Worm (Caenorhabditis elegans) whole organism, mixed stage, embryonic: ENCODE measurements around the gene F49H6.17.

ENCODE experiments used
- M03D4.4 ChIP-seq: sonication (generic microtip); optimal IDR thresholded peaks from 2 replicates; lab custom pipeline; 2017; ENCODE audit warnings: mild to moderate bottlenecking, missing genetic modification characterization, missing compliant biosample characterization
- blmp-1 ChIP-seq: fragments of 150-350 bp; optimal IDR thresholded peaks from 2 replicates; lab custom pipeline; 2014; ENCODE audit warnings: missing biosample characterization, missing genetic modification characterization
- ceh-39 ChIP-seq: fragments of 150-350 bp; optimal IDR thresholded peaks from 2 replicates; lab custom pipeline; 2014; ENCODE audit warnings: missing biosample characterization, missing genetic modification characterization
- ham-2 ChIP-seq: fragments of 200-800 bp; sonication (Bioruptor generic); optimal IDR thresholded peaks from 2 replicates; lab custom pipeline; 2018; ENCODE audit warnings: mild to moderate bottlenecking, missing genetic modification characterization, missing compliant biosample characterization
- mab-5 ChIP-seq: fragments of 150-350 bp; optimal IDR thresholded peaks from 2 replicates; lab custom pipeline; 2014; ENCODE audit warnings: missing biosample characterization, missing genetic modification characterization
- mls-2 ChIP-seq: sonication (generic microtip); optimal IDR thresholded peaks from 2 replicates; lab custom pipeline; 2016; ENCODE audit warnings: mild to moderate bottlenecking, missing genetic modification characterization, moderate library complexity, missing compliant biosample characterization
- nhr-12 ChIP-seq: fragments of 150-350 bp; optimal IDR thresholded peaks from 2 replicates; lab custom pipeline; 2014; ENCODE audit warnings: missing biosample characterization, missing genetic modification characterization
- nhr-237 ChIP-seq: fragments of 150-350 bp; optimal IDR thresholded peaks from 2 replicates; lab custom pipeline; 2014; ENCODE audit warnings: missing biosample characterization, missing genetic modification characterization
- pha-4 ChIP-seq: fragments of 150-350 bp; optimal IDR thresholded peaks from 2 replicates; lab custom pipeline; 2018; ENCODE audit warnings: missing biosample characterization, missing genetic modification reagents, missing genetic modification characterization

ce11 chrV:17019690-17020089, at the start of gene F49H6.17:
- TF ChIP-seq ceh-39 (tag; lab: Kevin White, UChicago), result no peak
- TF ChIP-seq nhr-237, result no peak
- TF ChIP-seq blmp-1 (tag; lab: Kevin White, UChicago), result no peak
- TF ChIP-seq mab-5 (tag; lab: Kevin White, UChicago), result no peak
- no peak for TF ChIP-seq M03D4.4
- TF ChIP-seq pha-4 (tag; lab: Kevin White, UChicago), result no peak
- TF ChIP-seq ham-2, result no peak
- TF ChIP-seq mls-2 (tag; lab: Kevin White, UChicago), result no peak
- no peak for TF ChIP-seq nhr-12 (tag; lab: Kevin White, UChicago)
